Worm (Caenorhabditis elegans) whole organism, young adult: ENCODE results near the gene Y44A6D.1.

Source experiments
- B0019.2 ChIP-seq: fragments of 200-800 bp; sonication (Bioruptor generic); conservative IDR thresholded peaks from 2 replicates; pipeline ENCODE4 v1.3.6; 2022; ENCODE audit warnings: missing genetic modification reagents, missing genetic modification characterization, missing compliant biosample characterization
- B0035.1 ChIP-seq: sonication (generic microtip); optimal IDR thresholded peaks from 2 replicates; lab custom pipeline; 2016; ENCODE audit warnings: missing genetic modification characterization, mild to moderate bottlenecking, missing compliant biosample characterization, missing genotype, missing genetic modification reagents
- B0336.3 ChIP-seq: fragments of 200-800 bp; sonication (Bioruptor generic); IDR thresholded peaks from 2 replicates; pipeline ENCODE4 v1.3.6; 2022; ENCODE audit warnings: missing genetic modification characterization, missing compliant biosample characterization
- C17E4.6 ChIP-seq: fragments of 200-800 bp; sonication (Bioruptor generic); IDR thresholded peaks from 2 replicates; pipeline ENCODE4 v1.3.6; 2022; ENCODE audit warnings: missing genetic modification reagents, missing genetic modification characterization, missing compliant biosample characterization
- F49E8.2 ChIP-seq: sonication (generic microtip); optimal IDR thresholded peaks from 3 replicates; lab custom pipeline; 2017; ENCODE audit warnings: missing genetic modification characterization, mild to moderate bottlenecking, missing compliant biosample characterization, antibody characterized with exemption, moderate library complexity; ENCODE audit not compliant: insufficient read depth
- F52B5.7 ChIP-seq: sonication (generic microtip); optimal IDR thresholded peaks from 2 replicates; lab custom pipeline; 2016; ENCODE audit warnings: mild to moderate bottlenecking, missing genetic modification characterization, missing compliant biosample characterization
- F55B11.4 ChIP-seq: sonication (generic microtip); optimal IDR thresholded peaks from 2 replicates; lab custom pipeline; 2016; ENCODE audit warnings: missing compliant biosample characterization, missing genetic modification characterization, borderline replicate concordance; ENCODE audit not compliant: insufficient read depth
- F57C9.4 ChIP-seq: sonication (generic microtip); optimal IDR thresholded peaks from 2 replicates; lab custom pipeline; 2017; ENCODE audit warnings: mild to moderate bottlenecking, missing genetic modification characterization, missing compliant biosample characterization
- K11D2.4 ChIP-seq: fragments of 200-800 bp; sonication (Bioruptor generic); IDR thresholded peaks from 2 replicates; pipeline ENCODE4 v1.3.6; 2022; ENCODE audit warnings: missing genetic modification reagents, missing genetic modification characterization, missing compliant biosample characterization
- K12H6.12 ChIP-seq: fragments of 200-800 bp; sonication (Bioruptor generic); optimal IDR thresholded peaks from 2 replicates; lab custom pipeline; 2018; ENCODE audit warnings: mild to moderate bottlenecking, missing genetic modification characterization, missing compliant biosample characterization
- T26A5.8 ChIP-seq: sonication (generic microtip); optimal IDR thresholded peaks from 2 replicates; lab custom pipeline; 2016; ENCODE audit warnings: missing genetic modification characterization, missing compliant biosample characterization
- Y56A3A.18 ChIP-seq: fragments of 200-800 bp; sonication (Bioruptor generic); IDR thresholded peaks from 2 replicates; pipeline ENCODE4 v1.3.6; 2022; ENCODE audit warnings: missing genetic modification reagents, missing genetic modification characterization, missing compliant biosample characterization
- Y95B8A.8 ChIP-seq: fragments of 200-800 bp; sonication (Bioruptor generic); IDR thresholded peaks from 2 replicates; pipeline ENCODE4 v1.3.6; 2022; ENCODE audit warnings: missing genetic modification reagents, missing genetic modification characterization, missing compliant biosample characterization
- ama-1 ChIP-seq, 3 experiments: fragments of 150-350 bp in 1 of 3; sonication (generic microtip) in 2 of 3; optimal IDR thresholded peaks; 2 replicates each; lab custom pipeline; 2014 to 2018; ENCODE audit warnings: missing biosample characterization in 2 of 3, missing genetic modification characterization in 2 of 3, missing genetic modification reagents in 2 of 3
- aptf-3 ChIP-seq: fragments of 200-800 bp; sonication (Bioruptor generic); IDR thresholded peaks from 2 replicates; pipeline ENCODE4 v1.3.6; 2022; ENCODE audit warnings: missing genetic modification characterization, missing compliant biosample characterization
- atf-7 ChIP-seq: sonication (generic microtip); optimal IDR thresholded peaks from 2 replicates; lab custom pipeline; 2017; ENCODE audit warnings: mild to moderate bottlenecking, missing genetic modification characterization, missing compliant biosample characterization
- attf-5 ChIP-seq: fragments of 200-800 bp; sonication (Bioruptor generic); optimal IDR thresholded peaks from 2 replicates; lab custom pipeline; 2018; ENCODE audit warnings: mild to moderate bottlenecking, missing genetic modification characterization, missing compliant biosample characterization
- cebp-1 ChIP-seq, 2 experiments: fragments of 200-800 bp in 1 of 2; sonication (Bioruptor generic) in 1 of 2; sonication (generic microtip) in 1 of 2; IDR thresholded peaks in 1 of 2; optimal IDR thresholded peaks in 1 of 2; 2 replicates each; pipeline versions ENCODE4 v1.3.6 to Lab custom; 2017 to 2022; ENCODE audit warnings: missing compliant biosample characterization in 2 of 2, missing genetic modification characterization in 2 of 2, mild to moderate bottlenecking in 1 of 2, missing genetic modification reagents in 1 of 2, moderate library complexity in 1 of 2
- ceh-100 ChIP-seq: fragments of 200-800 bp; sonication (Bioruptor generic); IDR thresholded peaks from 2 replicates; pipeline ENCODE4 v1.3.6; 2022; ENCODE audit warnings: missing genetic modification reagents, missing genetic modification characterization, missing compliant biosample characterization
- ceh-40 ChIP-seq: fragments of 200-800 bp; sonication (Bioruptor generic); IDR thresholded peaks from 2 replicates; pipeline ENCODE4 v1.3.6; 2022; ENCODE audit warnings: missing genetic modification characterization, missing compliant biosample characterization
- die-1 ChIP-seq: sonication (generic microtip); optimal IDR thresholded peaks from 2 replicates; lab custom pipeline; 2016; ENCODE audit warnings: missing genotype, mild to moderate bottlenecking, missing genetic modification characterization, missing compliant biosample characterization
- dox-1 ChIP-seq: fragments of 200-800 bp; sonication (Bioruptor generic); IDR thresholded peaks from 2 replicates; pipeline ENCODE4 v1.3.6; 2022; ENCODE audit warnings: missing genetic modification reagents, missing genetic modification characterization, missing compliant biosample characterization
- efl-1 ChIP-seq: fragments of 150-350 bp; optimal IDR thresholded peaks from 2 replicates; lab custom pipeline; 2014; ENCODE audit warnings: missing biosample characterization, missing genetic modification reagents, missing genetic modification characterization
- egrh-3 ChIP-seq: fragments of 200-800 bp; sonication (Bioruptor generic); IDR thresholded peaks from 2 replicates; pipeline ENCODE4 v1.3.6; 2022; ENCODE audit warnings: missing genetic modification reagents, missing genetic modification characterization, missing compliant biosample characterization
- him-1 ChIP-seq: sonication (generic microtip); optimal IDR thresholded peaks from 2 replicates; lab custom pipeline; 2016; ENCODE audit warnings: missing genotype, missing genetic modification reagents, missing genetic modification characterization, missing compliant biosample characterization
- lag-1 ChIP-seq: fragments of 200-800 bp; sonication (Bioruptor generic); IDR thresholded peaks from 2 replicates; pipeline ENCODE4 v1.3.6; 2022; ENCODE audit warnings: missing genetic modification reagents, missing genetic modification characterization, missing compliant biosample characterization
- let-607 ChIP-seq, 2 experiments: fragments of 200-800 bp in 1 of 2; sonication (Bioruptor generic) in 1 of 2; sonication (generic microtip) in 1 of 2; optimal IDR thresholded peaks; 2 replicates each; lab custom pipeline; 2016 to 2018; ENCODE audit warnings: mild to moderate bottlenecking in 2 of 2, missing compliant biosample characterization in 2 of 2, missing genetic modification characterization in 2 of 2, moderate library complexity in 2 of 2, missing genotype in 1 of 2
- lsy-27 ChIP-seq: sonication (generic microtip); optimal IDR thresholded peaks from 2 replicates; lab custom pipeline; 2017; ENCODE audit warnings: missing genetic modification characterization, mild to moderate bottlenecking, missing compliant biosample characterization, antibody characterized with exemption, missing genotype, borderline replicate concordance; ENCODE audit not compliant: insufficient read depth
- madf-10 ChIP-seq: sonication (generic microtip); optimal IDR thresholded peaks from 2 replicates; lab custom pipeline; 2016; ENCODE audit warnings: mild to moderate bottlenecking, missing genetic modification characterization, missing compliant biosample characterization
- madf-6 ChIP-seq: fragments of 200-800 bp; sonication (Bioruptor generic); IDR thresholded peaks from 2 replicates; pipeline ENCODE4 v1.3.6; 2022; ENCODE audit warnings: missing genetic modification reagents, missing genetic modification characterization, missing compliant biosample characterization
- mcd-1 ChIP-seq: fragments of 200-800 bp; sonication (Bioruptor generic); IDR thresholded peaks from 2 replicates; pipeline ENCODE4 v1.3.6; 2022; ENCODE audit warnings: missing genetic modification reagents, missing genetic modification characterization, missing compliant biosample characterization
- mes-4 ChIP-seq: sonication (generic microtip); optimal IDR thresholded peaks from 2 replicates; lab custom pipeline; 2016; ENCODE audit warnings: missing genotype, missing genetic modification characterization, missing compliant biosample characterization
- nhr-27 ChIP-seq: fragments of 200-800 bp; sonication (Bioruptor generic); optimal IDR thresholded peaks from 2 replicates; lab custom pipeline; 2018; ENCODE audit warnings: mild to moderate bottlenecking, missing genetic modification characterization, moderate library complexity, missing compliant biosample characterization
- nhr-80 ChIP-seq: sonication (generic microtip); optimal IDR thresholded peaks from 2 replicates; lab custom pipeline; 2016; ENCODE audit warnings: missing genetic modification characterization, missing compliant biosample characterization
- pbrm-1 ChIP-seq: fragments of 200-800 bp; sonication (Bioruptor generic); IDR thresholded peaks from 2 replicates; pipeline ENCODE4 v1.3.6; 2022; ENCODE audit warnings: missing genetic modification reagents, missing genetic modification characterization, missing compliant biosample characterization
- rcor-1 ChIP-seq: fragments of 200-800 bp; sonication (Bioruptor generic); IDR thresholded peaks from 2 replicates; pipeline ENCODE4 v1.3.6; 2022; ENCODE audit warnings: missing genetic modification reagents, missing genetic modification characterization, missing compliant biosample characterization
- repo-1 ChIP-seq: sonication (generic microtip); optimal IDR thresholded peaks from 2 replicates; lab custom pipeline; 2017; ENCODE audit warnings: mild to moderate bottlenecking, missing genetic modification characterization, missing compliant biosample characterization
- sdz-38 ChIP-seq: sonication (generic microtip); optimal IDR thresholded peaks from 2 replicates; lab custom pipeline; 2016; ENCODE audit warnings: missing genotype, missing genetic modification characterization, missing compliant biosample characterization
- sea-2 ChIP-seq: fragments of 200-800 bp; sonication (Bioruptor generic); IDR thresholded peaks from 2 replicates; pipeline ENCODE4 v1.3.6; 2022; ENCODE audit warnings: missing genetic modification characterization, missing compliant biosample characterization
- snpc-4 ChIP-seq, 5 experiments: fragments of 150-350 bp in 1 of 5; sonication (generic microtip) in 4 of 5; optimal IDR thresholded peaks; 2 replicates each; lab custom pipeline; 2014 to 2018; ENCODE audit warnings: missing genetic modification characterization in 5 of 5, missing biosample characterization in 3 of 5, antibody characterized with exemption in 2 of 5, mild to moderate bottlenecking in 2 of 5, missing compliant biosample characterization in 2 of 5, missing genotype in 2 of 5, moderate library complexity in 2 of 5, missing genetic modification reagents in 1 of 5
- somi-1 ChIP-seq: fragments of 200-800 bp; sonication (Bioruptor generic); optimal IDR thresholded peaks from 2 replicates; lab custom pipeline; 2018; ENCODE audit warnings: mild to moderate bottlenecking, missing genetic modification characterization, missing compliant biosample characterization
- tbp1 ChIP-seq: fragments of 200-800 bp; sonication (Bioruptor generic); optimal IDR thresholded peaks from 2 replicates; lab custom pipeline; 2018; ENCODE audit warnings: mild to moderate bottlenecking, missing genetic modification characterization, missing compliant biosample characterization
- tbx-9 ChIP-seq: sonication (generic microtip); optimal IDR thresholded peaks from 2 replicates; lab custom pipeline; 2016; ENCODE audit warnings: borderline replicate concordance, missing genetic modification characterization, inconsistent platforms, missing compliant biosample characterization
- unc-62 ChIP-seq: fragments of 150-350 bp; optimal IDR thresholded peaks from 2 replicates; lab custom pipeline; 2014; ENCODE audit warnings: missing biosample characterization, missing genetic modification reagents, missing genetic modification characterization
- zfh-2 ChIP-seq: fragments of 200-800 bp; sonication (Bioruptor generic); conservative IDR thresholded peaks from 2 replicates; pipeline ENCODE4 v1.3.6; 2022; ENCODE audit warnings: missing genetic modification reagents, missing genetic modification characterization, missing compliant biosample characterization
- ztf-3 ChIP-seq: fragments of 200-800 bp; sonication (Bioruptor generic); optimal IDR thresholded peaks from 2 replicates; lab custom pipeline; 2018; ENCODE audit warnings: mild to moderate bottlenecking, missing genetic modification characterization, missing compliant biosample characterization
- ztf-6 ChIP-seq: fragments of 200-800 bp; sonication (Bioruptor generic); IDR thresholded peaks from 2 replicates; pipeline ENCODE4 v1.3.6; 2022; ENCODE audit warnings: missing genetic modification reagents, missing genetic modification characterization, missing compliant biosample characterization

Gene Y44A6D.1

ce11 chrV:20793761-20794160, 3.9 kb upstream of the Y44A6D.1 start:
- TF ChIP-seq snpc-4 (GFP tag; optimal IDR thresholded peaks at IDR 0.05; lab: Kevin White, UChicago): no peak
- peak in 1 of 4 experiments; percentile 11 for TF ChIP-seq snpc-4 (tag; optimal IDR thresholded peaks at IDR 0.05; lab: Kevin White, UChicago)
- TF ChIP-seq madf-10 (tag; lab: Kevin White, UChicago): peak; percentile 11
- no peak for TF ChIP-seq B0019.2 (GFP tag; lab: Robert Waterston, UW)
- no peak for TF ChIP-seq T26A5.8 (tag; lab: Kevin White, UChicago)
- peak; percentile 41 for TF ChIP-seq attf-5 (GFP tag; lab: Kevin White, UChicago)
- no peak for TF ChIP-seq nhr-27 (tag; lab: Kevin White, UChicago)
- TF ChIP-seq ama-1 (optimal IDR thresholded peaks at IDR 0.05; lab: Kevin White, UChicago): no peak
- no peak for TF ChIP-seq ama-1 (GFP tag; optimal IDR thresholded peaks at IDR 0.05; lab: Kevin White, UChicago)
- TF ChIP-seq dox-1: peak; percentile 56
- no peak for TF ChIP-seq Y95B8A.8 (GFP tag; lab: Robert Waterston, UW)
- TF ChIP-seq somi-1 (GFP tag; lab: Kevin White, UChicago): no peak
- TF ChIP-seq tbp1 (GFP tag; lab: Kevin White, UChicago): no peak
- TF ChIP-seq mcd-1 (GFP tag; lab: Robert Waterston, UW): peak; percentile 24; the same call in 1 of the 2 replicates
- TF ChIP-seq aptf-3 (GFP tag; lab: Robert Waterston, UW): 0 out of 2 replicates have a peak, but pooled peaks have one; percentile 67
- TF ChIP-seq zfh-2 (GFP tag; lab: Robert Waterston, UW): peak; percentile 97
- no peak for TF ChIP-seq repo-1 (tag; lab: Kevin White, UChicago)
- TF ChIP-seq sdz-38 (tag; lab: Kevin White, UChicago): no peak
- TF ChIP-seq rcor-1 (GFP tag; lab: Robert Waterston, UW): no peak
- no peak for TF ChIP-seq sea-2 (GFP tag; lab: Robert Waterston, UW)
- TF ChIP-seq ztf-6: no peak
- TF ChIP-seq egrh-3 (GFP tag; lab: Robert Waterston, UW): peak; percentile 41; the same call in 1 of the 2 replicates
- TF ChIP-seq pbrm-1 (GFP tag; lab: Robert Waterston, UW): no peak
- no peak for TF ChIP-seq Y56A3A.18
- TF ChIP-seq F49E8.2: no peak
- TF ChIP-seq K11D2.4: peak; percentile 22; the same call in 1 of the 2 replicates
- no peak for TF ChIP-seq cebp-1 (GFP tag; IDR thresholded peaks at IDR 0.05; lab: Robert Waterston, UW)
- TF ChIP-seq cebp-1 (tag; optimal IDR thresholded peaks at IDR 0.05; lab: Kevin White, UChicago): peak; percentile 50
- TF ChIP-seq K12H6.12 (tag; lab: Kevin White, UChicago): peak; percentile 74
- no peak for TF ChIP-seq tbx-9 (tag; lab: Kevin White, UChicago)
- TF ChIP-seq ceh-40 (GFP tag; lab: Robert Waterston, UW): no peak
- TF ChIP-seq lag-1 (GFP tag; lab: Robert Waterston, UW): no peak
- peak; percentile 80 for TF ChIP-seq nhr-80 (tag; lab: Kevin White, UChicago)
- no peak for TF ChIP-seq ceh-100 (GFP tag; lab: Robert Waterston, UW)
- no peak for TF ChIP-seq die-1
- TF ChIP-seq madf-6: no peak
- TF ChIP-seq F57C9.4: no peak
- TF ChIP-seq B0336.3: no peak
- TF ChIP-seq him-1: no peak
- TF ChIP-seq ztf-3 (GFP tag; lab: Kevin White, UChicago): no peak

DNA sequence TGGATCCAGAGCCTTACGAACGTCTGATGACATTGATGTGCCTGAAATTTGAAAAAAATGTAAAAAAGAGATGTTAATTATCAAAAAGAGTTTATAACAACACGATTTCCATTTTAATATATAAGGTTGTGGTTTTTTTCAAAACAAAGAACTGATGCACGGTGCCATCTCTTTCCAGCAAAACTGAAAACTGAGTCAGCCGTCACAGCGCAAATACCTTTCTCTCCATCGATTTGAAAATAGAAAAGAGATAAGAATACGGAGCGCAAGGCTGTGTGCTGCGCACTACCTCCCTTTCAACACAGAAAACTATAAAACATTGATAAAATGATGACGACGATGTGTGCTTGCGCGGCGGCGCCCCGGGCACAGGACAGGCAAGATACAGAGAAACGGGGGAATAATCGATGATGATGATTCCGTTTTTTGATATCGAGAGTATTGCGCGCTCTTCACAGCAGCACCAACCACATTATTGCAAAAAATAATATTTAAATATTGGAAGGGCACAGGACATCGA, 2.6 kb upstream of the Y44A6D.1 start, which contains the start of gene Y44A6D.3:
TSS of gene Y44A6D.3 (minus strand) at position 51 of the 520 bp plus-strand sequence.
- TF ChIP-seq die-1 (no peak), B0035.1 (no peak), let-607 (tag; optimal IDR thresholded peaks at IDR 0.05; lab: Kevin White, UChicago) (no peak), mes-4 (no peak), atf-7 (tag; lab: Kevin White, UChicago) (peak; percentile 31), C17E4.6 (GFP tag; lab: Robert Waterston, UW) (no peak), unc-62 (GFP tag; lab: Kevin White, UChicago) (no peak), cebp-1 (GFP tag; IDR thresholded peaks at IDR 0.05; lab: Robert Waterston, UW) (no peak), cebp-1 (tag; optimal IDR thresholded peaks at IDR 0.05; lab: Kevin White, UChicago) (peak; percentile 24), F52B5.7 (tag; lab: Kevin White, UChicago) (no peak), snpc-4 (GFP tag; optimal IDR thresholded peaks at IDR 0.05; lab: Kevin White, UChicago) (no peak), snpc-4 (tag; optimal IDR thresholded peaks at IDR 0.05; lab: Kevin White, UChicago) (no peak), K11D2.4 (no peak), madf-10 (tag; lab: Kevin White, UChicago) (peak; percentile 10), efl-1 (GFP tag; lab: Kevin White, UChicago) (no peak), lsy-27 (no peak), F55B11.4 (tag; lab: Kevin White, UChicago) (no peak)
